Worm (Caenorhabditis elegans) whole organism, L4 larva: Measurements from ENCODE around the gene fbxb-106.
A peak's percentile ranks its signal among the peaks of the same experiment; 100 is the strongest.

Source experiments
- D1046.2 ChIP-seq: fragments of 200-800 bp; sonication (Bioruptor generic); IDR thresholded peaks from 2 replicates; pipeline ENCODE4 v1.3.6; 2022; ENCODE audit warnings: missing genetic modification characterization, missing compliant biosample characterization
- T20F7.1 ChIP-seq: fragments of 200-800 bp; sonication (Bioruptor generic); optimal IDR thresholded peaks from 2 replicates; lab custom pipeline; 2018; ENCODE audit warnings: mild to moderate bottlenecking, missing genetic modification characterization, missing compliant biosample characterization
- T26A8.4 ChIP-seq: fragments of 200-800 bp; sonication (Bioruptor generic); IDR thresholded peaks from 2 replicates; pipeline ENCODE4 v1.3.6; 2022; ENCODE audit warnings: missing genetic modification characterization, missing compliant biosample characterization
- aha-1 ChIP-seq: fragments of 150-350 bp; peaks from one replicate; lab custom pipeline; 2014; ENCODE audit warnings: missing biosample characterization, missing genetic modification characterization
- aly-2 ChIP-seq: sonication (generic microtip); optimal IDR thresholded peaks from 2 replicates; lab custom pipeline; 2018; ENCODE audit warnings: missing biosample characterization, missing genetic modification characterization
- arid-1 ChIP-seq: fragments of 200-800 bp; sonication (Bioruptor generic); conservative IDR thresholded peaks from 2 replicates; pipeline ENCODE4 v1.3.6; 2022; ENCODE audit warnings: missing genetic modification reagents, missing genetic modification characterization, missing compliant biosample characterization
- ceh-32 ChIP-seq: sonication (generic microtip); optimal IDR thresholded peaks from 2 replicates; lab custom pipeline; 2016; ENCODE audit warnings: mild to moderate bottlenecking, missing genetic modification characterization, missing compliant biosample characterization; ENCODE audit not compliant: poor library complexity
- ceh-44 ChIP-seq: fragments of 200-800 bp; sonication (Bioruptor generic); IDR thresholded peaks from 2 replicates; pipeline ENCODE4 v1.3.6; 2022; ENCODE audit warnings: missing genetic modification reagents, missing genetic modification characterization, missing compliant biosample characterization
- ces-1 ChIP-seq: fragments of 150-350 bp; sonication (generic microtip); optimal IDR thresholded peaks from 4 replicates; lab custom pipeline; 2014; ENCODE audit warnings: missing biosample characterization, missing genetic modification reagents, missing genetic modification characterization
- daf-12 ChIP-seq: fragments of 150-350 bp; optimal IDR thresholded peaks from 2 replicates; lab custom pipeline; 2014; ENCODE audit warnings: missing biosample characterization, missing genetic modification reagents, missing genetic modification characterization
- dmd-6 ChIP-seq: fragments of 200-800 bp; sonication (Bioruptor generic); IDR thresholded peaks from 2 replicates; pipeline ENCODE4 v1.3.6; 2022; ENCODE audit warnings: missing genetic modification reagents, missing genetic modification characterization, missing compliant biosample characterization
- dmd-9 ChIP-seq: fragments of 200-800 bp; sonication (Bioruptor generic); IDR thresholded peaks from 2 replicates; pipeline ENCODE4 v1.3.6; 2022; ENCODE audit warnings: missing genetic modification reagents, missing genetic modification characterization, missing compliant biosample characterization
- duxl-1 ChIP-seq: sonication (generic microtip); optimal IDR thresholded peaks from 2 replicates; lab custom pipeline; 2016; ENCODE audit warnings: mild to moderate bottlenecking, missing genetic modification characterization, moderate library complexity, missing compliant biosample characterization; ENCODE audit not compliant: poor library complexity
- egl-43 ChIP-seq: fragments of 200-800 bp; sonication (Bioruptor generic); IDR thresholded peaks from 2 replicates; pipeline ENCODE4 v1.3.6; 2022; ENCODE audit warnings: missing genetic modification reagents, missing genetic modification characterization, missing compliant biosample characterization
- fkh-10 ChIP-seq: fragments of 150-350 bp; optimal IDR thresholded peaks from 2 replicates; lab custom pipeline; 2014; ENCODE audit warnings: missing biosample characterization, missing genetic modification reagents, missing genetic modification characterization
- gei-8 ChIP-seq: fragments of 200-800 bp; sonication (Bioruptor generic); optimal IDR thresholded peaks from 2 replicates; lab custom pipeline; 2018; ENCODE audit warnings: mild to moderate bottlenecking, missing genetic modification characterization, missing compliant biosample characterization
- hlh-11 ChIP-seq: fragments of 200-800 bp; sonication (Bioruptor generic); optimal IDR thresholded peaks from 2 replicates; lab custom pipeline; 2018; ENCODE audit warnings: mild to moderate bottlenecking, missing genetic modification characterization, missing compliant biosample characterization
- hlh-30 ChIP-seq: sonication (generic microtip); optimal IDR thresholded peaks from 2 replicates; lab custom pipeline; 2017; ENCODE audit warnings: antibody characterized with exemption, mild to moderate bottlenecking, missing genetic modification characterization, missing compliant biosample characterization; ENCODE audit not compliant: insufficient read depth
- hmg-1.1 ChIP-seq: fragments of 200-800 bp; sonication (Bioruptor generic); IDR thresholded peaks from 2 replicates; pipeline ENCODE4 v1.3.6; 2022; ENCODE audit warnings: missing genetic modification reagents, missing genetic modification characterization, missing compliant biosample characterization
- jun-1 ChIP-seq: fragments of 150-350 bp; optimal IDR thresholded peaks from 2 replicates; lab custom pipeline; 2014; ENCODE audit warnings: missing biosample characterization, missing genetic modification reagents, missing genetic modification characterization
- lin-15B ChIP-seq: fragments of 150-350 bp; sonication (generic microtip); optimal IDR thresholded peaks from 3 replicates; lab custom pipeline; 2014; ENCODE audit warnings: missing biosample characterization, missing genetic modification characterization
- lin-38 ChIP-seq: fragments of 200-800 bp; sonication (Bioruptor generic); IDR thresholded peaks from 2 replicates; pipeline ENCODE4 v1.3.6; 2022; ENCODE audit warnings: missing genetic modification reagents, missing genetic modification characterization, missing compliant biosample characterization
- lsy-2 ChIP-seq, 2 experiments: fragments of 150-350 bp in 1 of 2; sonication (generic microtip) in 1 of 2; optimal IDR thresholded peaks; 2 replicates each; lab custom pipeline; 2014 to 2017; ENCODE audit warnings: missing biosample characterization in 2 of 2, missing genetic modification characterization in 2 of 2
- madf-5 ChIP-seq, 2 experiments: fragments of 200-800 bp; sonication (Bioruptor generic); IDR thresholded peaks; 2 replicates each; pipeline ENCODE4 v1.3.6; 2022; ENCODE audit warnings: missing compliant biosample characterization in 2 of 2, missing genetic modification characterization in 2 of 2
- mdl-1 ChIP-seq, 2 experiments: fragments of 150-350 bp in 1 of 2; sonication (generic microtip) in 1 of 2; optimal IDR thresholded peaks; 2 replicates each; lab custom pipeline; 2014 to 2017; ENCODE audit warnings: missing biosample characterization in 2 of 2, missing genetic modification characterization in 2 of 2
- mep-1 ChIP-seq: fragments of 150-350 bp; sonication (generic microtip); optimal IDR thresholded peaks from 3 replicates; lab custom pipeline; 2014; ENCODE audit warnings: missing biosample characterization, missing genetic modification characterization
- mes-2 ChIP-seq: sonication (generic microtip); optimal IDR thresholded peaks from 2 replicates; lab custom pipeline; 2016; ENCODE audit warnings: missing genotype, mild to moderate bottlenecking, missing genetic modification characterization, missing compliant biosample characterization; ENCODE audit not compliant: poor library complexity, severe bottlenecking
- mxl-2 ChIP-seq: fragments of 200-800 bp; sonication (Bioruptor generic); conservative IDR thresholded peaks from 2 replicates; pipeline ENCODE4 v1.3.6; 2022; ENCODE audit warnings: missing genetic modification reagents, missing genetic modification characterization, missing compliant biosample characterization
- nhr-25 ChIP-seq: sonication (generic microtip); optimal IDR thresholded peaks from 2 replicates; lab custom pipeline; 2017; ENCODE audit warnings: missing genetic modification characterization, mild to moderate bottlenecking, missing compliant biosample characterization, antibody characterized with exemption, moderate library complexity, borderline replicate concordance; ENCODE audit not compliant: insufficient read depth
- nhr-28 ChIP-seq: fragments of 150-350 bp; optimal IDR thresholded peaks from 2 replicates; lab custom pipeline; 2014; ENCODE audit warnings: missing biosample characterization, missing genetic modification characterization
- nhr-6 ChIP-seq: fragments of 150-350 bp; optimal IDR thresholded peaks from 2 replicates; lab custom pipeline; 2014; ENCODE audit warnings: missing biosample characterization, missing genetic modification characterization
- nhr-77 ChIP-seq: fragments of 150-350 bp; optimal IDR thresholded peaks from 2 replicates; lab custom pipeline; 2014; ENCODE audit warnings: missing biosample characterization, missing genetic modification characterization
- pha-4 ChIP-seq, 2 experiments: fragments of 150-350 bp in 1 of 2; fragments of 200-800 bp in 1 of 2; sonication (Bioruptor generic) in 1 of 2; IDR thresholded peaks in 1 of 2; optimal IDR thresholded peaks in 1 of 2; 2 replicates each; pipeline versions ENCODE4 v1.3.6 to Lab custom; 2014 to 2022; ENCODE audit warnings: missing genetic modification characterization in 2 of 2, missing genetic modification reagents in 2 of 2, missing biosample characterization in 1 of 2, missing compliant biosample characterization in 1 of 2
- rbr-2 ChIP-seq: sonication (generic microtip); optimal IDR thresholded peaks from 2 replicates; lab custom pipeline; 2016; ENCODE audit warnings: missing genotype, missing genetic modification characterization, missing compliant biosample characterization
- set-16 ChIP-seq: fragments of 200-800 bp; sonication (Bioruptor generic); IDR thresholded peaks from 2 replicates; pipeline ENCODE4 v1.3.6; 2022; ENCODE audit warnings: missing genetic modification reagents, missing genetic modification characterization, missing compliant biosample characterization
- spr-1 ChIP-seq: sonication (generic microtip); optimal IDR thresholded peaks from 2 replicates; lab custom pipeline; 2016; ENCODE audit warnings: mild to moderate bottlenecking, missing genetic modification characterization, missing compliant biosample characterization
- spr-3 ChIP-seq: fragments of 200-800 bp; sonication (Bioruptor generic); optimal IDR thresholded peaks from 2 replicates; lab custom pipeline; 2018; ENCODE audit warnings: mild to moderate bottlenecking, missing genetic modification characterization, missing compliant biosample characterization
- tag-97 ChIP-seq: fragments of 200-800 bp; sonication (Bioruptor generic); IDR thresholded peaks from 2 replicates; pipeline ENCODE4 v1.3.6; 2022; ENCODE audit warnings: missing genetic modification characterization, missing compliant biosample characterization
- tra-1 ChIP-seq: fragments of 200-800 bp; sonication (Bioruptor generic); IDR thresholded peaks from 2 replicates; pipeline ENCODE4 v1.3.6; 2022; ENCODE audit warnings: missing genetic modification reagents, missing genetic modification characterization, missing compliant biosample characterization
- unc-62 ChIP-seq, 3 experiments: fragments of 150-350 bp in 1 of 3; sonication (generic microtip); optimal IDR thresholded peaks in 2 of 3; peaks in 1 of 3; 1 replicate in 1 of 3; 2 replicates in 2 of 3; lab custom pipeline; 2014 to 2017; ENCODE audit warnings: missing biosample characterization in 3 of 3, missing genetic modification characterization in 3 of 3, missing genetic modification reagents in 3 of 3, missing genotype in 1 of 3
- ztf-7 ChIP-seq: fragments of 150-350 bp; optimal IDR thresholded peaks from 2 replicates; lab custom pipeline; 2014; ENCODE audit warnings: missing biosample characterization, missing genetic modification characterization

fbxb-106 gene

ce11 chrII:2725561-2725960 is 36.6 kb upstream of the fbxb-106 start, which contains the start of the genes T05A8.11 and nep-2:
Gene T05A8.11 (minus strand): TSS chrII:2725661.
Gene nep-2 (minus strand): TSS chrII:2725752.
- TF ChIP-seq ztf-7 (no peak), set-16 (GFP tag; lab: Robert Waterston, UW) (0 out of 2 replicates have a peak, but pooled peaks have one; percentile 2), spr-1 (no peak), jun-1 (tag; lab: Kevin White, UChicago) (no peak)

ce11 chrII:2726774-2727173 is 35.4 kb upstream of the fbxb-106 start:
- TF ChIP-seq gei-8 (GFP tag; lab: Kevin White, UChicago) = no peak
- TF ChIP-seq tra-1 (GFP tag; lab: Robert Waterston, UW) = 0 out of 2 replicates have a peak, but pooled peaks have one; percentile 37

- TF ChIP-seq ces-1 (GFP tag; lab: Kevin White, UChicago) (peak; percentile 8), unc-62 (GFP tag; optimal IDR thresholded peaks at IDR 0.05 in 1 of 2; lab: Kevin White, UChicago) (peak in 1 of 2 experiments; percentile 56), unc-62 (tag; optimal IDR thresholded peaks at IDR 0.05; lab: Kevin White, UChicago) (no peak), fkh-10 (GFP tag; lab: Kevin White, UChicago) (peak; percentile 6), tra-1 (GFP tag; lab: Robert Waterston, UW) (no peak)
Measured at ce11 chrII:2730647-2731046, 31.6 kb upstream of the fbxb-106 start.

DNA sequence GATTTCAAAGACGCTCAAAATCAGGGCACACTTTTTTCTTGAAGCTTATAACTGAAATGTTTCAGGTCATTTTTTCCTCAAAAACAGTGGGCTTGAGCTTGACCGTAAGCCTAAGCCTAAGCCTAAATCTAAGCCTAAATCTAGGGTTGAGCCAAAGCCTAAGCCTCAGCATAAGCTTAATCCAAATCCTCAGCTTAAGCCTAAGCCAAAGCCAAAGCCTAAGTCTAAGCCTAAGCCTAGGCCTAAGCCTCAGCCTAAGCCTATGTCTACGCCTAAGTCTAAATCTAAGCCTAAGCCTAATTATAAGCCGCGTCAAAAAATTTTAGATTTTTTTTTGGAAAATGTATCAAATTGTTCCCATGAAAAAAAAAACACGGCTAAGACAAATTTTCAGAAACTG is 27.9 kb upstream of the fbxb-106 start:
- no peak for TF ChIP-seq mes-2 (tag; lab: Kevin White, UChicago)
- TF ChIP-seq rbr-2 (tag; lab: Kevin White, UChicago) = no peak
- no peak for TF ChIP-seq D1046.2 (GFP tag; lab: Robert Waterston, UW)
- TF ChIP-seq T20F7.1 (GFP tag; lab: Kevin White, UChicago) = no peak
- no peak for TF ChIP-seq daf-12
- no peak for TF ChIP-seq dmd-9
- no peak for TF ChIP-seq ceh-32 (tag; lab: Kevin White, UChicago)
- no peak for TF ChIP-seq T26A8.4 (GFP tag; lab: Robert Waterston, UW)
- TF ChIP-seq lin-15B (tag; lab: Kevin White, UChicago) = no peak
- no peak for TF ChIP-seq nhr-77 (tag; lab: Kevin White, UChicago)
- no peak for TF ChIP-seq ceh-44 (GFP tag; lab: Robert Waterston, UW)
- no peak for TF ChIP-seq tra-1 (GFP tag; lab: Robert Waterston, UW)
- no peak for TF ChIP-seq lsy-2 (tag; optimal IDR thresholded peaks at IDR 0.05; lab: Kevin White, UChicago)
- no peak for TF ChIP-seq aly-2
- TF ChIP-seq spr-3 = no peak
- no peak for TF ChIP-seq pha-4 (GFP tag; IDR thresholded peaks at IDR 0.05; lab: Robert Waterston, UW)
- TF ChIP-seq pha-4 (tag; optimal IDR thresholded peaks at IDR 0.05; lab: Kevin White, UChicago) = no peak
- no peak for TF ChIP-seq lin-38
- no peak for TF ChIP-seq tag-97 (GFP tag; lab: Robert Waterston, UW)
- TF ChIP-seq, all 104 proteins: peak for 0

DNA sequence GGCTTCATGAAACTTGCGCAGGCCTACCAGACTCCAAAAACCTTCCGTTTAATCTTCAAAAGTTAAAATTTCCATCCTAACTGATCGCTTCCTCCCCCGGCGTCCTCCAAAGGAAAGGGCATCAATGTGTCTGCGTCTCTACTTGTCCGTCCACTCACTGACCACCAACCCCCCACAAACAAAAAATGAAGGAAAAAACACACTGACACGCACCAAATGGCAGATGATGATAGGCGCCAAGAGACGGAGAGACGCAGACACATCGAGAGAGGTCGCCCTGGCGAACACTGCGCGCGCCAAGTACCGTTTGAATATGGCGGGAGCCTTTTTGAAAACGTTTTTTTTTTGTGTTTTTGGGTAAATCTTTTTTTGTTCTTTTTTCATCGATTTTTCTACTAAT is 27.5 kb upstream of the fbxb-106 start:
- TF ChIP-seq aha-1 (tag; lab: Kevin White, UChicago) = peak; percentile 70
- peak; percentile 15 for TF ChIP-seq nhr-25 (tag; lab: Kevin White, UChicago)
- TF ChIP-seq madf-5 (GFP tag; IDR thresholded peaks at IDR 0.05; lab: Robert Waterston, UW) = no peak
- TF ChIP-seq mdl-1 (tag; optimal IDR thresholded peaks at IDR 0.05; lab: Kevin White, UChicago) = peak; percentile 28 to 37
- TF ChIP-seq mes-2 (tag; lab: Kevin White, UChicago) = peak; percentile 59
- peak; percentile 21 for TF ChIP-seq hlh-11 (tag; lab: Kevin White, UChicago)
- TF ChIP-seq dmd-6 = 0 out of 2 replicates have a peak, but pooled peaks have one; percentile 8
- peak in 1 of 2 experiments; percentile 47 for TF ChIP-seq unc-62 (GFP tag; optimal IDR thresholded peaks at IDR 0.05 in 1 of 2; lab: Kevin White, UChicago)
- TF ChIP-seq unc-62 (tag; optimal IDR thresholded peaks at IDR 0.05; lab: Kevin White, UChicago) = no peak
- TF ChIP-seq nhr-6 (tag; lab: Kevin White, UChicago) = peak; percentile 26
- TF ChIP-seq mxl-2 = no peak
- 0 out of 2 replicates have a peak, but pooled peaks have one; percentile 7 for TF ChIP-seq egl-43
- peak in 1 of 2 experiments; percentile 30 for TF ChIP-seq lsy-2 (tag; optimal IDR thresholded peaks at IDR 0.05; lab: Kevin White, UChicago)
- peak; percentile 64 for TF ChIP-seq mep-1 (tag; lab: Kevin White, UChicago)
- 0 out of 2 replicates have a peak, but pooled peaks have one; percentile 44 for TF ChIP-seq dmd-9
- no peak for TF ChIP-seq nhr-28 (tag; lab: Kevin White, UChicago)
- peak; percentile 84 for TF ChIP-seq duxl-1 (tag; lab: Kevin White, UChicago)
- TF ChIP-seq hmg-1.1 = peak; percentile 72
- TF ChIP-seq arid-1 (GFP tag; lab: Robert Waterston, UW) = no peak
- peak; percentile 46 for TF ChIP-seq hlh-30
